Fruit fly (Drosophila melanogaster): ENCODE measurements around the gene Atet.

The Atet gene

DNA sequence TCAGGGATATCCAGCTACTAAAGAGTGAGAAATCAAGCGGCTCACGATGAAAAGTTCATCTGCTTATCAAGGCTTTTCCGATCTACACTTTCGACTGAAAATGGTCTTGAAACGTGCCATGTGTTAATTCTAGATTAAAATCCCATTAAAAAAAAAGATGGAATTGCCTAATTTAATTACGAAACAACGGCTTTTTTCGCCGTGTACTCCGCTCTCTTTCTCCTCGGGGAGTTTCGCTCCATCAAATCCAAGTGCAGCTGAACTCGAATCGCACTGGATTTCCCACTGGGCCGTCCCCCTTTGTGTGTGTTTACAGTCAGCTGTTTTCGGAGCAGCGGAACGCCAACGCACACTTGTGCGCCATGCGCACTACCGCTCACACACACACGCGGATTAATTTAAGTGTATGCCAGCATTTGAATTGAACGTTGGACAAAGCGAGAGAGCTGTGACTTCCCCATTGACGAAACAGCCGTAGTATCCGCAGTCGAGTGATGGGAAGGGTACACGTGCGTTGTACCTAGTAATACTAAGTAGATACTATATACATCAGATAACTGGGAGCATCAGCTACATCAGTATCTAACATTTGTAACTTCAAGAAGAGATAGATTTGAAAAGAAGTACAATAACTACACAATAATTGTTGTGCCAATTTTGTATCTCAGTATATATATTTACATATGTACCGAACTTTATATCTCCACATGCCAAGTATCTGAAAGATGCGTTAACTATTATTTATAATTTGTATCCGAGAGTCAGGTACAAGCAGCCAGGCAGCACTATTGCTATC, 553 bp upstream of the Atet start (continued):
- TF ChIP-seq BtbVII (GFP tag; optimal IDR thresholded peaks at IDR 0.05) (peak; percentile 85), Dip2 (GFP tag; IDR thresholded peaks at IDR 0.05) (no peak), Meics (GFP tag; optimal IDR thresholded peaks at IDR 0.05) (peak; percentile 83), eyg (GFP tag; optimal IDR thresholded peaks at IDR 0.05) (peak; percentile 65), CG17361 (GFP tag; IDR thresholded peaks at IDR 0.05) (peak; percentile 83), tgo (GFP tag; IDR thresholded peaks at IDR 0.05) (peak; percentile 78), C15 (GFP tag; IDR thresholded peaks at IDR 0.05) (no peak), Oli (tag; optimal IDR thresholded peaks at IDR 0.05) (peak; percentile 84), pho (GFP tag; optimal IDR thresholded peaks at IDR 0.05) (peak; percentile 82), CG12659 (GFP tag; optimal IDR thresholded peaks at IDR 0.05) (peak; percentile 83), cwo (GFP tag; optimal IDR thresholded peaks at IDR 0.05) (peak; percentile 82), CG5180 (GFP tag; optimal IDR thresholded peaks at IDR 0.05) (peak; percentile 44), tin (GFP tag; optimal IDR thresholded peaks at IDR 0.05) (peak; percentile 74), ara (GFP tag; IDR thresholded peaks at IDR 0.05) (peak; percentile 82), Atf6 (GFP tag; IDR thresholded peaks at IDR 0.05) (peak; percentile 88), p53 (GFP tag; optimal IDR thresholded peaks at IDR 0.05) (peak; percentile 43), Oaz (GFP tag; IDR thresholded peaks at IDR 0.05) (peak; percentile 38), pb (GFP tag; optimal IDR thresholded peaks at IDR 0.05) (peak; percentile 81), CG2120 (GFP tag; optimal IDR thresholded peaks at IDR 0.05) (peak; percentile 75), MESR4 (GFP tag; optimal IDR thresholded peaks at IDR 0.05) (peak; percentile 13), gce (GFP tag; IDR thresholded peaks at IDR 0.05) (peak; percentile 53; the same call in 1 of the 3 replicates), oc (tag; optimal IDR thresholded peaks at IDR 0.05) (peak; percentile 82), Doc3 (GFP tag; IDR thresholded peaks at IDR 0.05; ENCODE audit: partially characterized antibody) (peak; percentile 40; the same call in 1 of the 3 replicates), Doc2 (GFP tag; IDR thresholded peaks at IDR 0.05) (no peak), dimm (GFP tag; IDR thresholded peaks at IDR 0.05) (peak; percentile 69), CG13287 (GFP tag; IDR thresholded peaks at IDR 0.05; ENCODE audit: partially characterized antibody) (peak; percentile 36; the same call in 1 of the 2 replicates), Hr3 (GFP tag; optimal IDR thresholded peaks at IDR 0.05) (peak; percentile 51), Tbp (GFP tag; optimal IDR thresholded peaks at IDR 0.05) (peak; percentile 31), Dref (GFP tag; IDR thresholded peaks at IDR 0.05) (no peak), ham (GFP tag; IDR thresholded peaks at IDR 0.05) (no peak), CG18476 (GFP tag; optimal IDR thresholded peaks at IDR 0.05) (peak; percentile 77), caup (GFP tag; optimal IDR thresholded peaks at IDR 0.05; ENCODE audit: severe bottlenecking) (peak; percentile 79), CG10321 (GFP tag; IDR thresholded peaks at IDR 0.05) (peak; percentile 45; the same call in 1 of the 2 replicates), CG3163 (GFP tag; optimal IDR thresholded peaks at IDR 0.05) (peak; percentile 58), CG9215 (GFP tag; IDR thresholded peaks at IDR 0.05) (peak; percentile 69), sens-2 (GFP tag; IDR thresholded peaks at IDR 0.05) (peak; percentile 55; the same call in 1 of the 2 replicates), tll (GFP tag; optimal IDR thresholded peaks at IDR 0.05) (peak in 1 of 2 experiments; percentile 29), ase (GFP tag; IDR thresholded peaks at IDR 0.05) (peak; percentile 85), ewg (GFP tag; optimal IDR thresholded peaks at IDR 0.05) (peak; percentile 83), zfh1 (GFP tag; IDR thresholded peaks at IDR 0.05) (peak; percentile 87), Sox100B (GFP tag; optimal IDR thresholded peaks at IDR 0.05) (peak; percentile 69), grn (GFP tag; optimal IDR thresholded peaks at IDR 0.05) (peak; percentile 18), sc (optimal IDR thresholded peaks at IDR 0.05) (no peak), sc (GFP tag; optimal IDR thresholded peaks at IDR 0.05) (peak; percentile 66), z (GFP tag; IDR thresholded peaks at IDR 0.05) (0 out of 3 replicates have a peak, but pooled peaks have one; percentile 61), NfI (GFP tag; optimal IDR thresholded peaks at IDR 0.05) (peak; percentile 83), ro (GFP tag; IDR thresholded peaks at IDR 0.05) (peak; percentile 57), Mad (GFP tag; optimal IDR thresholded peaks at IDR 0.05) (peak; percentile 48), phol (tag; optimal IDR thresholded peaks at IDR 0.05) (peak; percentile 83)

All from whole organism, embryonic.